Fruit fly (Drosophila melanogaster) whole organism, prepupa: ENCODE measurements around the gene Acsx2.

ENCODE experiments used
- CG15336 ChIP-seq: fragments of 200-800 bp; sonication (Bioruptor generic); IDR thresholded peaks from 2 replicates; pipeline ENCODE4 v1.3.6; 2022; ENCODE audit warnings: missing biosample characterization, missing genetic modification characterization
- CG3032 ChIP-seq: fragments of 200-800 bp; optimal IDR thresholded peaks from 2 replicates; lab custom pipeline; 2019; ENCODE audit warnings: missing biosample characterization, mild to moderate bottlenecking, missing genetic modification characterization, moderate library complexity
- CG31627 ChIP-seq: fragments of 200-800 bp; sonication (Bioruptor generic); optimal IDR thresholded peaks from 3 replicates; lab custom pipeline; 2016; ENCODE audit warnings: missing biosample characterization, missing genetic modification characterization
- CG3919 ChIP-seq: fragments of 200-800 bp; sonication (Bioruptor generic); optimal IDR thresholded peaks from 3 replicates; lab custom pipeline; 2016; ENCODE audit warnings: missing biosample characterization, missing genetic modification characterization
- CG6792 ChIP-seq: fragments of 200-800 bp; sonication (Bioruptor generic); optimal IDR thresholded peaks from 3 replicates; lab custom pipeline; 2016; ENCODE audit warnings: missing biosample characterization, missing genetic modification characterization
- CG8119 ChIP-seq: fragments of 200-800 bp; sonication (Bioruptor generic); IDR thresholded peaks from 3 replicates; pipeline ENCODE4 v1.3.6; 2022; ENCODE audit warnings: missing biosample characterization, missing genetic modification characterization
- Eip75B ChIP-seq: fragments of 200-800 bp; sonication (Bioruptor generic); optimal IDR thresholded peaks from 3 replicates; lab custom pipeline; 2016; ENCODE audit warnings: missing biosample characterization, missing genetic modification characterization
- Ets21C ChIP-seq: fragments of 200-800 bp; sonication (Bioruptor generic); optimal IDR thresholded peaks from 3 replicates; lab custom pipeline; 2016; ENCODE audit warnings: missing biosample characterization, missing genetic modification characterization
- Ets96B ChIP-seq: fragments of 200-800 bp; optimal IDR thresholded peaks from 2 replicates; lab custom pipeline; 2019; ENCODE audit warnings: missing biosample characterization, mild to moderate bottlenecking, missing genetic modification characterization, moderate library complexity
- Hr38 ChIP-seq: sonication (Bioruptor generic); optimal IDR thresholded peaks from 2 replicates; lab custom pipeline; 2016; ENCODE audit warnings: missing biosample characterization, missing genetic modification characterization
- cyc ChIP-seq: fragments of 200-800 bp; sonication (Bioruptor generic); optimal IDR thresholded peaks from 3 replicates; lab custom pipeline; 2016; ENCODE audit warnings: missing biosample characterization, missing genetic modification characterization
- dac ChIP-seq: fragments of 200-800 bp; sonication (Bioruptor generic); optimal IDR thresholded peaks from 2 replicates; lab custom pipeline; 2017; ENCODE audit warnings: missing biosample characterization, mild to moderate bottlenecking, missing genetic modification characterization
- lz ChIP-seq: fragments of 200-800 bp; sonication (Bioruptor generic); optimal IDR thresholded peaks from 3 replicates; lab custom pipeline; 2016; ENCODE audit warnings: missing biosample characterization, missing genetic modification characterization

- no peak for TF ChIP-seq Hr38 (GFP tag; lab: Kevin White, UChicago)
- no peak for TF ChIP-seq CG15336 (GFP tag; lab: Robert Waterston, UW)
- no peak for TF ChIP-seq CG3032
- TF ChIP-seq Ets21C (GFP tag; lab: Kevin White, UChicago): no peak
- TF ChIP-seq CG31627 (GFP tag; lab: Kevin White, UChicago): no peak
- TF ChIP-seq Ets96B: no peak
- TF ChIP-seq CG8119 (GFP tag; lab: Robert Waterston, UW): no peak
- TF ChIP-seq Eip75B: no peak
- TF ChIP-seq dac (GFP tag; lab: Kevin White, UChicago): no peak
- TF ChIP-seq lz (GFP tag; lab: Kevin White, UChicago): no peak
- TF ChIP-seq cyc (GFP tag; lab: Kevin White, UChicago): no peak
- TF ChIP-seq CG6792 (GFP tag; lab: Kevin White, UChicago): no peak
- TF ChIP-seq CG3919: no peak
These were observed 1.4 kb upstream of the Acsx2 start, which contains the start of gene Acsx1R for dm6 chr3R:19777180-19777579.
